Fruit fly (Drosophila melanogaster) whole organism, embryonic: ENCODE data around the gene mxt.
A peak's percentile ranks its signal among the peaks of the same experiment; 100 is the strongest.

Source experiments
- Atf-2 ChIP-seq: fragments of 200-800 bp; sonication (Bioruptor generic); optimal IDR thresholded peaks from 2 replicates; lab custom pipeline; 2016; ENCODE audit warnings: missing biosample characterization, missing genetic modification characterization
- CG15011 ChIP-seq: fragments of 200-800 bp; sonication (Bioruptor generic); optimal IDR thresholded peaks from 3 replicates; lab custom pipeline; 2018; ENCODE audit warnings: missing biosample characterization, mild to moderate bottlenecking, missing genetic modification characterization
- CG15269 ChIP-seq: fragments of 200-800 bp; sonication (Bioruptor generic); optimal IDR thresholded peaks from 2 replicates; lab custom pipeline; 2018; ENCODE audit warnings: missing biosample characterization, mild to moderate bottlenecking, missing genetic modification characterization, moderate library complexity
- CG15601 ChIP-seq: fragments of 200-800 bp; sonication (Bioruptor generic); optimal IDR thresholded peaks from 3 replicates; lab custom pipeline; 2019; ENCODE audit warnings: missing biosample characterization, mild to moderate bottlenecking, missing genetic modification characterization, moderate library complexity
- CG2202 ChIP-seq: fragments of 200-800 bp; sonication (Bioruptor generic); optimal IDR thresholded peaks from 2 replicates; lab custom pipeline; 2018; ENCODE audit warnings: missing biosample characterization, mild to moderate bottlenecking, missing genetic modification characterization
- CG30431 ChIP-seq: fragments of 200-800 bp; sonication (Bioruptor generic); optimal IDR thresholded peaks from 2 replicates; lab custom pipeline; 2017; ENCODE audit warnings: missing biosample characterization, missing genetic modification characterization
- CG31388 ChIP-seq: fragments of 200-800 bp; sonication (Bioruptor generic); optimal IDR thresholded peaks from 2 replicates; lab custom pipeline; 2016; ENCODE audit warnings: missing biosample characterization, missing genetic modification characterization
- CG32532 ChIP-seq: fragments of 200-800 bp; sonication (Bioruptor generic); IDR thresholded peaks from 2 replicates; pipeline ENCODE4 v1.3.6; 2022; ENCODE audit warnings: missing biosample characterization, missing genetic modification characterization
- CG3281 ChIP-seq: fragments of 200-800 bp; sonication (Bioruptor generic); optimal IDR thresholded peaks from 3 replicates; lab custom pipeline; 2017; ENCODE audit warnings: missing biosample characterization, mild to moderate bottlenecking, missing genetic modification characterization
- CG6175 ChIP-seq: fragments of 200-800 bp; sonication (Bioruptor generic); IDR thresholded peaks from 3 replicates; pipeline ENCODE4 v1.3.6; 2022; ENCODE audit warnings: missing biosample characterization, missing genetic modification characterization
- CG6254 ChIP-seq: fragments of 200-800 bp; sonication (Bioruptor generic); optimal IDR thresholded peaks from 3 replicates; lab custom pipeline; 2017; ENCODE audit warnings: mild to moderate bottlenecking, missing biosample characterization, missing genetic modification reagents, missing genetic modification characterization
- CG7839 ChIP-seq: fragments of 200-800 bp; sonication (Bioruptor generic); optimal IDR thresholded peaks from 3 replicates; lab custom pipeline; 2018; ENCODE audit warnings: missing biosample characterization, mild to moderate bottlenecking, missing genetic modification characterization, moderate library complexity
- CG8290 ChIP-seq, 3 experiments: fragments of 200-800 bp; sonication (Bioruptor generic); optimal IDR thresholded peaks; 2 replicates each; lab custom pipeline; 2016 to 2019; ENCODE audit warnings: missing biosample characterization in 3 of 3, missing genetic modification characterization in 3 of 3, mild to moderate bottlenecking in 2 of 3, moderate library complexity in 1 of 3
- CG9932 ChIP-seq: fragments of 200-800 bp; sonication (Bioruptor generic); IDR thresholded peaks from 2 replicates; pipeline ENCODE4 v1.3.6; 2022; ENCODE audit warnings: missing biosample characterization, missing genetic modification characterization
- D ChIP-seq, 2 experiments: fragments of 200-800 bp in 1 of 2; fragments of >200 bp in 1 of 2; sonication (Bioruptor generic) in 1 of 2; optimal IDR thresholded peaks; 2 replicates in 1 of 2; 3 replicates in 1 of 2; lab custom pipeline; 2017; ENCODE audit warnings: mild to moderate bottlenecking in 1 of 2, missing biosample characterization in 1 of 2, missing genetic modification characterization in 1 of 2, missing genetic modification reagents in 1 of 2
- Dfd ChIP-seq, 2 experiments: fragments of >200 bp; optimal IDR thresholded peaks; 2 replicates each; lab custom pipeline; 2017; ENCODE audit warnings: missing biosample characterization in 2 of 2, missing genetic modification characterization in 2 of 2
- Doc2 ChIP-seq: fragments of 200-800 bp; sonication (Bioruptor generic); IDR thresholded peaks from 2 replicates; pipeline ENCODE4 v1.3.6; 2022; ENCODE audit warnings: missing biosample characterization, missing genetic modification characterization
- Drgx ChIP-seq: fragments of 200-800 bp; sonication (Bioruptor generic); IDR thresholded peaks from 2 replicates; pipeline ENCODE4 v1.3.6; 2022; ENCODE audit warnings: missing biosample characterization, missing genetic modification characterization
- Gug ChIP-seq: fragments of 200-800 bp; sonication (Bioruptor generic); IDR thresholded peaks from 4 replicates; pipeline ENCODE4 v1.3.6; 2022; ENCODE audit warnings: missing biosample characterization, missing genetic modification characterization
- Hey ChIP-seq: fragments of 200-800 bp; sonication (Bioruptor generic); optimal IDR thresholded peaks from 3 replicates; lab custom pipeline; 2018; ENCODE audit warnings: missing biosample characterization, mild to moderate bottlenecking, missing genetic modification characterization
- NfI ChIP-seq: fragments of 200-800 bp; sonication (Bioruptor generic); optimal IDR thresholded peaks from 3 replicates; lab custom pipeline; 2018; ENCODE audit warnings: missing biosample characterization, mild to moderate bottlenecking, missing genetic modification characterization, moderate library complexity
- Rfx ChIP-seq: fragments of 200-800 bp; sonication (Bioruptor generic); IDR thresholded peaks from 2 replicates; pipeline ENCODE4 v1.3.6; 2022; ENCODE audit warnings: missing biosample characterization, missing genetic modification characterization
- TFAM ChIP-seq: fragments of 200-800 bp; sonication (Bioruptor generic); optimal IDR thresholded peaks from 2 replicates; lab custom pipeline; 2017; ENCODE audit warnings: missing biosample characterization, missing genetic modification characterization, inconsistent platforms
- ato ChIP-seq: fragments of 200-800 bp; sonication (Bioruptor generic); IDR thresholded peaks from 2 replicates; pipeline ENCODE4 v1.3.6; 2022; ENCODE audit warnings: missing biosample characterization, missing genetic modification characterization; ENCODE audit not compliant: partially characterized antibody
- bsh ChIP-seq, 2 experiments: fragments of 200-800 bp; sonication (Bioruptor generic); optimal IDR thresholded peaks; 2 replicates each; lab custom pipeline; 2017 to 2018; ENCODE audit warnings: mild to moderate bottlenecking in 2 of 2, missing biosample characterization in 2 of 2, missing genetic modification characterization in 2 of 2, moderate library complexity in 1 of 2
- cad ChIP-seq: fragments of >200 bp; optimal IDR thresholded peaks from 2 replicates; lab custom pipeline; 2017; ENCODE audit warnings: missing biosample characterization, missing genetic modification characterization
- cg ChIP-seq: fragments of 200-800 bp; sonication (Bioruptor generic); optimal IDR thresholded peaks from 3 replicates; lab custom pipeline; 2019; ENCODE audit warnings: missing biosample characterization, mild to moderate bottlenecking, missing genetic modification characterization, moderate library complexity
- crol ChIP-seq: fragments of 200-800 bp; sonication (Bioruptor generic); IDR thresholded peaks from 2 replicates; pipeline ENCODE4 v1.3.6; 2022; ENCODE audit warnings: missing biosample characterization, missing genetic modification characterization
- danr ChIP-seq: fragments of 200-800 bp; sonication (Bioruptor generic); IDR thresholded peaks from 2 replicates; pipeline ENCODE4 v1.3.6; 2022; ENCODE audit warnings: missing biosample characterization, missing genetic modification characterization
- en ChIP-seq: fragments of 200-800 bp; sonication (Bioruptor generic); optimal IDR thresholded peaks from 2 replicates; lab custom pipeline; 2016; ENCODE audit warnings: missing biosample characterization, missing genetic modification characterization
- eve ChIP-seq, 2 experiments: fragments of >200 bp; optimal IDR thresholded peaks; 2 replicates each; lab custom pipeline; 2017; ENCODE audit warnings: missing biosample characterization in 2 of 2, missing genetic modification characterization in 2 of 2
- ftz-f1 ChIP-seq: fragments of 200-800 bp; sonication (Bioruptor generic); optimal IDR thresholded peaks from 2 replicates; lab custom pipeline; 2016; ENCODE audit warnings: missing biosample characterization, missing genetic modification characterization
- gem ChIP-seq: fragments of 200-800 bp; sonication (Bioruptor generic); optimal IDR thresholded peaks from 2 replicates; lab custom pipeline; 2019; ENCODE audit warnings: missing biosample characterization, mild to moderate bottlenecking, missing genetic modification characterization, moderate library complexity
- hbn ChIP-seq: fragments of 200-800 bp; sonication (Bioruptor generic); IDR thresholded peaks from 2 replicates; pipeline ENCODE4 v1.3.6; 2022; ENCODE audit warnings: missing biosample characterization, missing genetic modification characterization; ENCODE audit not compliant: partially characterized antibody
- ind ChIP-seq: fragments of 200-800 bp; sonication (Bioruptor generic); optimal IDR thresholded peaks from 3 replicates; lab custom pipeline; 2016; ENCODE audit warnings: missing biosample characterization, missing genetic modification characterization
- kni ChIP-seq: fragments of 200-800 bp; sonication (Bioruptor generic); optimal IDR thresholded peaks from 3 replicates; lab custom pipeline; 2017; ENCODE audit warnings: mild to moderate bottlenecking, missing biosample characterization, missing genetic modification reagents, missing genetic modification characterization
- lab ChIP-seq: fragments of 200-800 bp; sonication (Bioruptor generic); optimal IDR thresholded peaks from 3 replicates; lab custom pipeline; 2017; ENCODE audit warnings: missing biosample characterization, missing genetic modification characterization, mild to moderate bottlenecking, moderate library complexity, missing genetic modification reagents
- lmd ChIP-seq: fragments of 200-800 bp; sonication (Bioruptor generic); IDR thresholded peaks from 2 replicates; pipeline ENCODE4 v1.3.6; 2022; ENCODE audit warnings: missing biosample characterization, missing genetic modification characterization
- nau ChIP-seq: fragments of 200-800 bp; sonication (Bioruptor generic); optimal IDR thresholded peaks from 3 replicates; lab custom pipeline; 2017; ENCODE audit warnings: missing biosample characterization, mild to moderate bottlenecking, missing genetic modification characterization, missing genetic modification reagents
- pnt ChIP-seq: fragments of 200-800 bp; sonication (Bioruptor generic); optimal IDR thresholded peaks from 3 replicates; lab custom pipeline; 2016; ENCODE audit warnings: missing biosample characterization, missing genetic modification characterization
- pros ChIP-seq: fragments of 200-800 bp; sonication (Bioruptor generic); optimal IDR thresholded peaks from 3 replicates; lab custom pipeline; 2019; ENCODE audit warnings: missing biosample characterization, mild to moderate bottlenecking, missing genetic modification characterization, moderate library complexity
- scrt ChIP-seq: fragments of 200-800 bp; sonication (Bioruptor generic); optimal IDR thresholded peaks from 2 replicates; lab custom pipeline; 2018; ENCODE audit warnings: missing biosample characterization, mild to moderate bottlenecking, missing genetic modification characterization, moderate library complexity
- sr ChIP-seq: fragments of 200-800 bp; sonication (Bioruptor generic); IDR thresholded peaks from 3 replicates; pipeline ENCODE4 v1.3.6; 2022; ENCODE audit warnings: missing biosample characterization, missing genetic modification characterization
- ssp ChIP-seq: fragments of 200-800 bp; sonication (Bioruptor generic); IDR thresholded peaks from 2 replicates; pipeline ENCODE4 v1.3.6; 2022; ENCODE audit warnings: missing biosample characterization, missing genetic modification characterization
- tio ChIP-seq: fragments of 200-800 bp; sonication (Bioruptor generic); optimal IDR thresholded peaks from 2 replicates; lab custom pipeline; 2017; ENCODE audit warnings: missing biosample characterization, missing genetic modification characterization, inconsistent platforms
- trh ChIP-seq: fragments of 200-800 bp; sonication (Bioruptor generic); optimal IDR thresholded peaks from 2 replicates; lab custom pipeline; 2016; ENCODE audit warnings: missing biosample characterization, missing genetic modification characterization
- usp ChIP-seq: fragments of >200 bp; optimal IDR thresholded peaks from 2 replicates; lab custom pipeline; 2017; ENCODE audit warnings: missing biosample characterization, missing genetic modification characterization
- vnd ChIP-seq: fragments of 200-800 bp; sonication (Bioruptor generic); IDR thresholded peaks from 3 replicates; pipeline ENCODE4 v1.3.6; 2022; ENCODE audit warnings: missing biosample characterization, missing genetic modification characterization; ENCODE audit not compliant: partially characterized antibody
- vvl ChIP-seq: fragments of 200-800 bp; sonication (Bioruptor generic); IDR thresholded peaks from 2 replicates; pipeline ENCODE4 v1.3.6; 2022; ENCODE audit warnings: missing biosample characterization, missing genetic modification characterization
- zfh1 ChIP-seq: fragments of 200-800 bp; sonication (Bioruptor generic); IDR thresholded peaks from 3 replicates; pipeline ENCODE4 v1.3.6; 2022; ENCODE audit warnings: missing biosample characterization, missing genetic modification characterization

mxt gene

dm6 chr2L:4811491-4812058, 35.5 kb downstream of the mxt start (continued):
- TF ChIP-seq D (optimal IDR thresholded peaks at IDR 0.05; lab: Kevin White, UChicago) (peak; percentile 95), D (GFP tag; optimal IDR thresholded peaks at IDR 0.05; lab: Kevin White, UChicago) (no peak), hbn (GFP tag; lab: Robert Waterston, UW) (peak; percentile 69), cad (GFP tag; lab: Kevin White, UChicago) (no peak), Hey (tag; lab: Kevin White, UChicago) (peak; percentile 8), eve (GFP tag; optimal IDR thresholded peaks at IDR 0.05; lab: Kevin White, UChicago) (no peak), kni (GFP tag; lab: Kevin White, UChicago) (peak; percentile 94), Atf-2 (GFP tag; lab: Kevin White, UChicago) (no peak), CG32532 (peak; percentile 48; the same call in 1 of the 2 replicates), CG31388 (GFP tag; lab: Kevin White, UChicago) (no peak), zfh1 (GFP tag; lab: Robert Waterston, UW) (no peak), lmd (GFP tag; lab: Robert Waterston, UW) (no peak), danr (GFP tag; lab: Robert Waterston, UW) (no peak), CG15269 (tag; lab: Kevin White, UChicago) (no peak), Doc2 (no peak), CG6254 (GFP tag; lab: Kevin White, UChicago) (no peak), ind (GFP tag; lab: Kevin White, UChicago) (no peak), Dfd (GFP tag; optimal IDR thresholded peaks at IDR 0.05; lab: Kevin White, UChicago) (peak in 1 of 2 experiments; percentile 33), usp (GFP tag; lab: Kevin White, UChicago) (no peak), ftz-f1 (GFP tag; lab: Kevin White, UChicago) (peak; percentile 91), Rfx (GFP tag; lab: Robert Waterston, UW) (peak; percentile 4), pros (peak; percentile 15), TFAM (GFP tag; lab: Kevin White, UChicago) (no peak), CG6175 (GFP tag; lab: Robert Waterston, UW) (peak; percentile 60; the same call in 1 of the 3 replicates), CG30431 (GFP tag; lab: Kevin White, UChicago) (no peak), nau (GFP tag; lab: Kevin White, UChicago) (peak; percentile 25), vvl (peak; percentile 28; the same call in 1 of the 2 replicates), ssp (GFP tag; lab: Robert Waterston, UW) (no peak), CG9932 (GFP tag; lab: Robert Waterston, UW) (peak; percentile 55), CG2202 (no peak), CG8290 (GFP tag; optimal IDR thresholded peaks at IDR 0.05; lab: Kevin White, UChicago) (no peak), CG8290 (tag; optimal IDR thresholded peaks at IDR 0.05; lab: Kevin White, UChicago) (peak in 1 of 2 experiments; percentile 77), en (no peak), CG15601 (tag; lab: Kevin White, UChicago) (no peak), vnd (GFP tag; lab: Robert Waterston, UW) (peak; percentile 65), trh (GFP tag; lab: Kevin White, UChicago) (no peak), lab (GFP tag; lab: Kevin White, UChicago) (no peak), CG7839 (tag; lab: Kevin White, UChicago) (no peak), pnt (GFP tag; lab: Kevin White, UChicago) (no peak), sr (no peak), tio (GFP tag; lab: Kevin White, UChicago) (no peak), bsh (GFP tag; optimal IDR thresholded peaks at IDR 0.05; lab: Kevin White, UChicago) (no peak), crol (GFP tag; lab: Robert Waterston, UW) (peak; percentile 59), CG15011 (GFP tag; lab: Kevin White, UChicago) (no peak), scrt (peak; percentile 57), Gug (GFP tag; lab: Robert Waterston, UW) (no peak), ato (GFP tag; lab: Robert Waterston, UW) (peak; percentile 73), Drgx (GFP tag; lab: Robert Waterston, UW) (peak; percentile 69), gem (no peak), cg (peak; percentile 100), NfI (GFP tag; lab: Kevin White, UChicago) (peak; percentile 6), CG3281 (GFP tag; lab: Kevin White, UChicago) (no peak)
